Worm (Caenorhabditis elegans): Measurements from ENCODE around the gene acs-2.

Gene acs-2

DNA sequence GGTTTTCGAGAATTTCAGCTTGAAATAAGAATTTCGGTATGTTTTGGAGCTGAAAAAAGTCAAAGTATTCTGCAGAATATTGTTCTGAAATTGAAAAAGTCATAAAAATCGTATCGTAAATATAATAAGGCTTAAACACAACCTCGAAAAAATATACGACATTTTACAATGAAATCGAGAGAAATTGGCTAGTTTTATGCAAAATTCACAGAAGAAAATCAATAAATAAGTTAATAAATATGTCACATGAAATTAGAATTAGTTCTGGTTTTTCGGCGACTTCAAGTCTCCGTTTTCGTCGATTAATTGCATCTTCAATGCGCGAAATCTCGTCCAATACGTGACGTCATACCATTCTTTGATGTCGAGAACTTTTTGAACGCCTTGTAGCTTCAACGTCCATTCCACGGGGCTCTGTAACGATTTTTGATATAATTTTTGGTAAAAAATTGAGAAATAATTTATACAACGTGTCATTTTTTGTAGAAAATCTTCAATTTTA lies 10.3 kb downstream of the acs-2 start, which contains the start of gene atx-3:
atx-3 (minus strand) TSS at position 51 of the 502 bp plus-strand sequence.
- peak; percentile 9 for TF ChIP-seq nhr-23 (tag; optimal IDR thresholded peaks at IDR 0.05)
- TF ChIP-seq egl-27 (tag; optimal IDR thresholded peaks at IDR 0.05) = no peak

- TF ChIP-seq ZK546.5 (tag; optimal IDR thresholded peaks at IDR 0.05) (no peak), ceh-9 (tag; optimal IDR thresholded peaks at IDR 0.05) (no peak), eor-1 (tag; optimal IDR thresholded peaks at IDR 0.05) (no peak), jun-1 (tag; optimal IDR thresholded peaks at IDR 0.05) (no peak), ceh-28 (tag; optimal IDR thresholded peaks at IDR 0.05) (no peak), hmg-11 (tag; optimal IDR thresholded peaks at IDR 0.05) (peak; percentile 24), pqm-1 (tag; optimal IDR thresholded peaks at IDR 0.05) (no peak), ceh-16 (tag; optimal IDR thresholded peaks at IDR 0.05) (no peak), skn-1 (tag; optimal IDR thresholded peaks at IDR 0.05) (no peak), daf-12 (tag; optimal IDR thresholded peaks at IDR 0.05) (no peak), R02D3.7 (tag; optimal IDR thresholded peaks at IDR 0.05) (peak; percentile 91), tbx-2 (tag; optimal IDR thresholded peaks at IDR 0.05) (no peak), lin-15B (tag; optimal IDR thresholded peaks at IDR 0.05) (peak; percentile 67), nhr-67 (tag; optimal IDR thresholded peaks at IDR 0.05) (no peak), aly-2 (tag; optimal IDR thresholded peaks at IDR 0.05) (no peak), egl-5 (tag; optimal IDR thresholded peaks at IDR 0.05) (no peak), ceh-82 (tag; optimal IDR thresholded peaks at IDR 0.05) (no peak), ztf-11 (tag; optimal IDR thresholded peaks at IDR 0.05) (no peak), elt-2 (tag; optimal IDR thresholded peaks at IDR 0.05) (no peak), zag-1 (tag; optimal IDR thresholded peaks at IDR 0.05) (no peak), mml-1 (tag; optimal IDR thresholded peaks at IDR 0.05) (no peak), nhr-77 (tag; optimal IDR thresholded peaks at IDR 0.05) (no peak), egl-27 (tag; optimal IDR thresholded peaks at IDR 0.05) (no peak), sea-2 (GFP tag; optimal IDR thresholded peaks at IDR 0.05) (no peak), nhr-11 (tag; optimal IDR thresholded peaks at IDR 0.05) (no peak), elt-3 (tag; optimal IDR thresholded peaks at IDR 0.05) (no peak), lin-39 (tag; optimal IDR thresholded peaks at IDR 0.05) (peak; percentile 31), ama-1 (optimal IDR thresholded peaks at IDR 0.05) (peak; percentile 18), mdl-1 (tag; optimal IDR thresholded peaks at IDR 0.05) (no peak), pha-4 (tag; optimal IDR thresholded peaks at IDR 0.05) (peak; percentile 68), nhr-43 (tag; optimal IDR thresholded peaks at IDR 0.05; ENCODE audit: poor library complexity, severe bottlenecking) (peak; percentile 19), fos-1 (tag; optimal IDR thresholded peaks at IDR 0.05) (no peak), nfya-1 (tag; optimal IDR thresholded peaks at IDR 0.05; ENCODE audit: insufficient read depth) (peak; percentile 56), elt-1 (tag; optimal IDR thresholded peaks at IDR 0.05) (no peak), nhr-12 (tag; optimal IDR thresholded peaks at IDR 0.05) (no peak), nhr-25 (tag; optimal IDR thresholded peaks at IDR 0.05) (no peak), lsy-12 (tag; optimal IDR thresholded peaks at IDR 0.05) (no peak), fkh-2 (tag; optimal IDR thresholded peaks at IDR 0.05) (no peak), nhr-237 (tag; optimal IDR thresholded peaks at IDR 0.05) (no peak), nhr-76 (tag; optimal IDR thresholded peaks at IDR 0.05) (no peak), nhr-23 (tag; optimal IDR thresholded peaks at IDR 0.05) (peak; percentile 52), ztf-4 (tag; optimal IDR thresholded peaks at IDR 0.05) (no peak), unc-62 (GFP tag; optimal IDR thresholded peaks at IDR 0.05) (no peak), fkh-10 (GFP tag; optimal IDR thresholded peaks at IDR 0.05) (no peak), nhr-28 (tag; optimal IDR thresholded peaks at IDR 0.05) (no peak)
These were observed 11.2 kb downstream of the acs-2 start, which contains the start of gene F28F8.9 for ce11 chrV:15578386-15578785. Gene F28F8.9 (minus strand): TSS chrV:15578673.
